Fruit fly (Drosophila melanogaster) whole organism: ENCODE measurements around the gene Gr10b.

Experiments
- psq ChIP-seq: fragments of >200 bp; optimal IDR thresholded peaks from 2 replicates; lab custom pipeline; 2017
- usp ChIP-seq: fragments of >200 bp; optimal IDR thresholded peaks from 2 replicates; lab custom pipeline; 2017; ENCODE audit warnings: missing biosample characterization, missing genetic modification characterization, mixed read lengths

dm6 chrX:11441829-11442634 is 29.0 kb upstream of the Gr10b start, which contains the start of gene Sk1:
- TF ChIP-seq psq (lab: Kevin White, UChicago) (no peak), usp (GFP tag; lab: Kevin White, UChicago) (no peak)
